Worm (Caenorhabditis elegans) whole organism, L1 larva: ENCODE data around the gene Y73C8C.12.

Source experiments
- ama-1 ChIP-seq: fragments of 150-350 bp; optimal IDR thresholded peaks from 2 replicates; lab custom pipeline; 2014
- blmp-1 ChIP-seq: fragments of 150-350 bp; optimal IDR thresholded peaks from 2 replicates; lab custom pipeline; 2014; ENCODE audit warnings: missing biosample characterization, missing genetic modification characterization
- efl-1 ChIP-seq, 4 experiments: fragments of 150-350 bp; optimal IDR thresholded peaks in 3 of 4; peaks in 1 of 4; 1 replicate in 1 of 4; 2 replicates in 3 of 4; lab custom pipeline; 2014; ENCODE audit warnings: missing biosample characterization in 2 of 4, missing genetic modification characterization in 2 of 4, missing genetic modification reagents in 2 of 4
- egl-27 ChIP-seq, 2 experiments: fragments of 150-350 bp in 1 of 2; sonication (generic microtip); optimal IDR thresholded peaks; 3 replicates each; lab custom pipeline; 2017 to 2018; ENCODE audit warnings: missing biosample characterization in 2 of 2, missing genetic modification characterization in 2 of 2, missing genetic modification reagents in 2 of 2
- fkh-10 ChIP-seq: sonication (generic microtip); optimal IDR thresholded peaks from 2 replicates; lab custom pipeline; 2017; ENCODE audit warnings: missing biosample characterization, missing genetic modification reagents, missing genetic modification characterization
- grh-1 ChIP-seq: fragments of 200-800 bp; sonication (Bioruptor generic); IDR thresholded peaks from 2 replicates; pipeline ENCODE4 v1.3.6; 2022; ENCODE audit warnings: missing genetic modification reagents, missing genetic modification characterization, missing compliant biosample characterization
- lin-15B ChIP-seq: fragments of 150-350 bp; sonication (generic microtip); optimal IDR thresholded peaks from 3 replicates; lab custom pipeline; 2014; ENCODE audit warnings: missing biosample characterization, missing genetic modification characterization
- lin-39 ChIP-seq: fragments of 150-350 bp; optimal IDR thresholded peaks from 2 replicates; lab custom pipeline; 2014; ENCODE audit warnings: missing biosample characterization, missing genetic modification reagents, missing genetic modification characterization
- lir-3 ChIP-seq: sonication (generic microtip); optimal IDR thresholded peaks from 2 replicates; lab custom pipeline; 2016; ENCODE audit warnings: mild to moderate bottlenecking, missing genetic modification characterization, moderate library complexity, missing compliant biosample characterization; ENCODE audit not compliant: poor library complexity
- pqm-1 ChIP-seq: sonication (generic microtip); optimal IDR thresholded peaks from 3 replicates; lab custom pipeline; 2017; ENCODE audit warnings: missing biosample characterization, missing genetic modification characterization
- rnt-1 ChIP-seq: sonication (generic microtip); optimal IDR thresholded peaks from 2 replicates; lab custom pipeline; 2016; ENCODE audit warnings: mild to moderate bottlenecking, missing genetic modification characterization, moderate library complexity, missing compliant biosample characterization
- unc-130 ChIP-seq: fragments of 150-350 bp; optimal IDR thresholded peaks from 2 replicates; lab custom pipeline; 2017; ENCODE audit warnings: missing biosample characterization, missing genetic modification characterization, inconsistent platforms
- unc-62 ChIP-seq: fragments of 150-350 bp; optimal IDR thresholded peaks from 2 replicates; lab custom pipeline; 2014; ENCODE audit warnings: missing biosample characterization, missing genetic modification reagents, missing genetic modification characterization

DNA sequence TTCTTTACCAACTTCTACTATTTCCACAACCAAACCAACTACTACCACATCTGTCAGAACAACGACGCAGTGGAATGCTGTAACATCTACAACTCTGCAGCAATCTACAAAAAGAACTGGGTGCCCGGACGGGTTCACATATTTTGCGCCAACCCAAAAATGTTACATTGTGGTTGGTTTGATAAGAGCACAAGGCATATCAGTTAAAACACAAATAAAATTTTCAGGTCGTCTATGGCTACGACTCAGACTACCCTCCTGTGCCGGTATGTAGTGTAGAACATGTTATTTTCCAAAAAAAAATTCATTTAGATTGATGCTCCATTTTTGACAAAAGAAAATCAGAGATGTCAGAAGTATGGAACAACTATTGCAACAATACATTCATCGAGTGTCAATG, 5.8 kb upstream of the Y73C8C.12 start:
- TF ChIP-seq lin-15B (tag; lab: Kevin White, UChicago), result no peak
- TF ChIP-seq blmp-1 (tag; lab: Kevin White, UChicago), result no peak
- no peak for TF ChIP-seq grh-1 (GFP tag; lab: Robert Waterston, UW)
- no peak for TF ChIP-seq ama-1
- TF ChIP-seq lir-3, result no peak
- TF ChIP-seq efl-1 (optimal IDR thresholded peaks at IDR 0.05; lab: Kevin White, UChicago), result no peak
- TF ChIP-seq efl-1 (GFP tag; optimal IDR thresholded peaks at IDR 0.05 in 1 of 2; lab: Kevin White, UChicago), result no peak
- no peak for TF ChIP-seq egl-27 (tag; optimal IDR thresholded peaks at IDR 0.05; lab: Kevin White, UChicago)
- TF ChIP-seq unc-62 (GFP tag; lab: Kevin White, UChicago), result no peak
- no peak for TF ChIP-seq rnt-1
- no peak for TF ChIP-seq fkh-10
- TF ChIP-seq unc-130 (tag; lab: Kevin White, UChicago), result no peak
- no peak for TF ChIP-seq pqm-1 (tag; lab: Kevin White, UChicago)
- TF ChIP-seq lin-39 (tag; lab: Kevin White, UChicago), result no peak
